Worm (Caenorhabditis elegans) whole organism, late embryonic: ENCODE results near the gene srt-12.

ENCODE experiments used
- C08G9.2 ChIP-seq: sonication (generic microtip); optimal IDR thresholded peaks from 2 replicates; lab custom pipeline; 2016; ENCODE audit warnings: mild to moderate bottlenecking, missing genetic modification characterization, moderate library complexity, missing compliant biosample characterization
- C38D4.7 ChIP-seq: fragments of 200-800 bp; sonication (Bioruptor generic); optimal IDR thresholded peaks from 2 replicates; lab custom pipeline; 2018; ENCODE audit warnings: mild to moderate bottlenecking, missing genetic modification characterization, moderate library complexity, missing compliant biosample characterization
- ceh-18 ChIP-seq: sonication (generic microtip); optimal IDR thresholded peaks from 2 replicates; lab custom pipeline; 2016; ENCODE audit warnings: missing genetic modification characterization, missing compliant biosample characterization
- ceh-24 ChIP-seq: sonication (generic microtip); optimal IDR thresholded peaks from 2 replicates; lab custom pipeline; 2016; ENCODE audit warnings: mild to moderate bottlenecking, missing genetic modification characterization, missing compliant biosample characterization
- ceh-31 ChIP-seq: sonication (generic microtip); optimal IDR thresholded peaks from 2 replicates; lab custom pipeline; 2016; ENCODE audit warnings: missing genetic modification characterization, missing compliant biosample characterization
- ceh-34 ChIP-seq: sonication (generic microtip); optimal IDR thresholded peaks from 2 replicates; lab custom pipeline; 2016; ENCODE audit warnings: mild to moderate bottlenecking, missing genetic modification characterization, missing compliant biosample characterization
- elt-2 ChIP-seq: sonication (generic microtip); optimal IDR thresholded peaks from 2 replicates; lab custom pipeline; 2016; ENCODE audit warnings: missing genetic modification reagents, missing genetic modification characterization, missing compliant biosample characterization
- fax-1 ChIP-seq: sonication (generic microtip); optimal IDR thresholded peaks from 2 replicates; lab custom pipeline; 2016; ENCODE audit warnings: missing genotype, missing genetic modification characterization, missing compliant biosample characterization
- nfya-1 ChIP-seq: sonication (generic microtip); optimal IDR thresholded peaks from 2 replicates; lab custom pipeline; 2017; ENCODE audit warnings: missing genetic modification characterization, mild to moderate bottlenecking, missing compliant biosample characterization, antibody characterized with exemption, moderate library complexity
- sox-2 ChIP-seq: fragments of 200-800 bp; sonication (Bioruptor generic); IDR thresholded peaks from 2 replicates; pipeline ENCODE4 v1.3.6; 2022; ENCODE audit warnings: missing genetic modification reagents, missing genetic modification characterization, missing compliant biosample characterization
- tbx-2 ChIP-seq: sonication (generic microtip); optimal IDR thresholded peaks from 2 replicates; lab custom pipeline; 2016; ENCODE audit warnings: missing genetic modification characterization, missing compliant biosample characterization
- unc-42 ChIP-seq: sonication (generic microtip); optimal IDR thresholded peaks from 2 replicates; lab custom pipeline; 2016; ENCODE audit warnings: missing genotype, missing genetic modification characterization, missing compliant biosample characterization
- unc-55 ChIP-seq: sonication (generic microtip); optimal IDR thresholded peaks from 2 replicates; lab custom pipeline; 2017; ENCODE audit warnings: missing biosample characterization, missing genetic modification reagents, missing genetic modification characterization
- zip-5 ChIP-seq: sonication (generic microtip); optimal IDR thresholded peaks from 2 replicates; lab custom pipeline; 2016; ENCODE audit warnings: missing genetic modification characterization, missing compliant biosample characterization

srt-12 gene

DNA sequence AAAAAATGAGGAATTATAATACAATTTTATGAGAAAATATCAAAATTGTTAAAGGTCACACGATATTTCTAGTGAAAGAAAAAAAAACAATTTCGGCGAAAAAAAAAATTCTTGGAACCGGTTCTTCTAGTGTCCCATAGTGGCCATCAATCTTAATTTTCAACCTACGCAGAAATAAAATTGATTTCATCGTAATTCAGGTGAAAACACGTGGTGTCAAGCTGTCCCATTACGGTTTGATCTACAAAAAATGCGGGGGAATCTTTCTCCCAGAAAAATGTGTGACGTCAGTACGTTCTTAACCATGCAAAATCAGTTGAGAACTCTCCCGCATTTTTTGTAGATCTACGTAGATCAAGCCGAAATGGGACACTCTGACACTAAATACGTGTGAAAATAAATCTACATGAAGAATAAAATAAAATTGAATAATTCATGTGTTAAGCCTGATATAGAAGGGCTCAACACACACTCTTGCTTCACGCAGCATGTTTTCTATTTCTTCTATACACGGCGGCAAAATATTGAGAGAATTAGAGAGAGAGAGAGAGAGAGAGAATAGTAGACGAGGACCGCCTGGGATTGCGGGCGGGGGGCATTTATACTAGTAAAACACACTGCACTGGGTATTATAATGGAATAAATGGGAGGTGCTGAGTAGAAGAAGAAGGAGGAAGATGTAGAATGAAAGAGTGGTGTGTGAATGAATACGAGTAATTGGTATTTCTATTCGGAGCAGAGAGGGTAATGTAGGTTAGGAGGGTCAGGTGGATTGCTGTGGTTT lies 49.5 kb downstream of the srt-12 start:
- TF ChIP-seq ceh-34 (tag; lab: Kevin White, UChicago): peak; percentile 10
- TF ChIP-seq unc-55 (GFP tag; lab: Kevin White, UChicago): peak; percentile 19
- peak; percentile 74 for TF ChIP-seq unc-42 (tag; lab: Kevin White, UChicago)
- no peak for TF ChIP-seq elt-2 (tag; lab: Kevin White, UChicago)
- peak; percentile 10 for TF ChIP-seq fax-1 (tag; lab: Kevin White, UChicago)
- no peak for TF ChIP-seq C38D4.7 (GFP tag; lab: Kevin White, UChicago)
- peak; percentile 21; the same call in 1 of the 2 replicates for TF ChIP-seq sox-2 (GFP tag; lab: Robert Waterston, UW)
- peak; percentile 38 for TF ChIP-seq nfya-1 (tag; lab: Kevin White, UChicago)
- peak; percentile 11 for TF ChIP-seq C08G9.2 (tag; lab: Kevin White, UChicago)
- no peak for TF ChIP-seq ceh-24 (tag; lab: Kevin White, UChicago)
- TF ChIP-seq ceh-18 (tag; lab: Kevin White, UChicago): peak; percentile 4
- peak; percentile 10 for TF ChIP-seq tbx-2 (tag; lab: Kevin White, UChicago)
- TF ChIP-seq zip-5 (tag; lab: Kevin White, UChicago): no peak
- TF ChIP-seq ceh-31: peak; percentile 73
